Fruit fly (Drosophila melanogaster) whole organism, embryonic: Measurements from ENCODE around the gene CG15201.

Experiments
- ATbp ChIP-seq: fragments of 200-800 bp; sonication (Bioruptor generic); optimal IDR thresholded peaks from 2 replicates; lab custom pipeline; 2017; ENCODE audit warnings: missing biosample characterization, mild to moderate bottlenecking, missing genetic modification characterization, missing genetic modification reagents
- Atf-2 ChIP-seq: fragments of 200-800 bp; sonication (Bioruptor generic); optimal IDR thresholded peaks from 2 replicates; lab custom pipeline; 2016; ENCODE audit warnings: missing biosample characterization, missing genetic modification characterization
- Blimp-1 ChIP-seq: fragments of 200-800 bp; sonication (Bioruptor generic); optimal IDR thresholded peaks from 3 replicates; lab custom pipeline; 2018; ENCODE audit warnings: missing biosample characterization, missing genetic modification characterization, mild to moderate bottlenecking, moderate library complexity, missing genetic modification reagents
- CG11085 ChIP-seq: fragments of 200-800 bp; sonication (Bioruptor generic); IDR thresholded peaks from 2 replicates; pipeline ENCODE4 v1.3.6; 2022; ENCODE audit warnings: missing biosample characterization, missing genetic modification characterization
- CG12744 ChIP-seq: fragments of 200-800 bp; sonication (Bioruptor generic); optimal IDR thresholded peaks from 2 replicates; lab custom pipeline; 2016; ENCODE audit warnings: missing biosample characterization, missing genetic modification characterization
- CG14710 ChIP-seq: fragments of 200-800 bp; sonication (Bioruptor generic); optimal IDR thresholded peaks from 3 replicates; lab custom pipeline; 2019; ENCODE audit warnings: missing biosample characterization, mild to moderate bottlenecking, missing genetic modification characterization, moderate library complexity
- CG15011 ChIP-seq: fragments of 200-800 bp; sonication (Bioruptor generic); optimal IDR thresholded peaks from 3 replicates; lab custom pipeline; 2018; ENCODE audit warnings: missing biosample characterization, mild to moderate bottlenecking, missing genetic modification characterization
- CG15269 ChIP-seq: fragments of 200-800 bp; sonication (Bioruptor generic); optimal IDR thresholded peaks from 2 replicates; lab custom pipeline; 2018; ENCODE audit warnings: missing biosample characterization, mild to moderate bottlenecking, missing genetic modification characterization, moderate library complexity
- CG15514 ChIP-seq: fragments of 200-800 bp; sonication (Bioruptor generic); optimal IDR thresholded peaks from 3 replicates; lab custom pipeline; 2017; ENCODE audit warnings: missing biosample characterization, missing genetic modification characterization, mild to moderate bottlenecking, moderate library complexity, missing genetic modification reagents
- CG15696 ChIP-seq: fragments of 200-800 bp; sonication (Bioruptor generic); optimal IDR thresholded peaks from 2 replicates; lab custom pipeline; 2019; ENCODE audit warnings: missing biosample characterization, mild to moderate bottlenecking, missing genetic modification characterization, moderate library complexity
- CG1603 ChIP-seq: fragments of 200-800 bp; sonication (Bioruptor generic); optimal IDR thresholded peaks from 2 replicates; lab custom pipeline; 2019; ENCODE audit warnings: missing biosample characterization, mild to moderate bottlenecking, missing genetic modification characterization, moderate library complexity
- CG1647 ChIP-seq: fragments of 200-800 bp; sonication (Bioruptor generic); optimal IDR thresholded peaks from 3 replicates; lab custom pipeline; 2016; ENCODE audit warnings: missing biosample characterization, missing genetic modification characterization
- CG17328 ChIP-seq: fragments of 200-800 bp; sonication (Bioruptor generic); IDR thresholded peaks from 2 replicates; pipeline ENCODE4 v1.3.6; 2022; ENCODE audit warnings: missing biosample characterization, missing genetic modification characterization
- CG17385 ChIP-seq: fragments of 200-800 bp; sonication (Bioruptor generic); optimal IDR thresholded peaks from 3 replicates; lab custom pipeline; 2018; ENCODE audit warnings: missing biosample characterization, mild to moderate bottlenecking, missing genetic modification characterization
- CG2120 ChIP-seq: fragments of 200-800 bp; sonication (Bioruptor generic); optimal IDR thresholded peaks from 3 replicates; lab custom pipeline; 2016; ENCODE audit warnings: missing biosample characterization, missing genetic modification characterization
- CG2202 ChIP-seq: fragments of 200-800 bp; sonication (Bioruptor generic); optimal IDR thresholded peaks from 2 replicates; lab custom pipeline; 2018; ENCODE audit warnings: missing biosample characterization, mild to moderate bottlenecking, missing genetic modification characterization
- CG2678 ChIP-seq: fragments of 200-800 bp; sonication (Bioruptor generic); optimal IDR thresholded peaks from 3 replicates; lab custom pipeline; 2019; ENCODE audit warnings: missing biosample characterization, mild to moderate bottlenecking, missing genetic modification characterization, moderate library complexity
- CG34376 ChIP-seq: fragments of 200-800 bp; sonication (Bioruptor generic); optimal IDR thresholded peaks from 2 replicates; lab custom pipeline; 2018; ENCODE audit warnings: missing biosample characterization, mild to moderate bottlenecking, missing genetic modification characterization
- CG42726 ChIP-seq: fragments of 200-800 bp; sonication (Bioruptor generic); IDR thresholded peaks from 2 replicates; pipeline ENCODE4 v1.3.6; 2022; ENCODE audit warnings: missing biosample characterization, missing genetic modification characterization; ENCODE audit not compliant: partially characterized antibody
- CG43689 ChIP-seq: fragments of 200-800 bp; sonication (Bioruptor generic); IDR thresholded peaks from 2 replicates; pipeline ENCODE4 v1.3.6; 2022; ENCODE audit warnings: missing biosample characterization, missing genetic modification characterization
- CG8281 ChIP-seq: fragments of 200-800 bp; sonication (Bioruptor generic); optimal IDR thresholded peaks from 2 replicates; lab custom pipeline; 2018; ENCODE audit warnings: missing biosample characterization, mild to moderate bottlenecking, missing genetic modification characterization, moderate library complexity
- CG9437 ChIP-seq: fragments of 200-800 bp; sonication (Bioruptor generic); optimal IDR thresholded peaks from 2 replicates; lab custom pipeline; 2018; ENCODE audit warnings: missing biosample characterization, mild to moderate bottlenecking, missing genetic modification characterization
- CG9817 ChIP-seq: fragments of 200-800 bp; sonication (Bioruptor generic); optimal IDR thresholded peaks from 2 replicates; lab custom pipeline; 2018; ENCODE audit warnings: missing biosample characterization, mild to moderate bottlenecking, missing genetic modification characterization, moderate library complexity
- CHES-1-like ChIP-seq: fragments of 200-800 bp; sonication (Bioruptor generic); optimal IDR thresholded peaks from 2 replicates; lab custom pipeline; 2016; ENCODE audit warnings: missing biosample characterization, missing genetic modification characterization
- Deaf1 ChIP-seq: fragments of 200-800 bp; optimal IDR thresholded peaks from 3 replicates; lab custom pipeline; 2019; ENCODE audit warnings: missing biosample characterization, mild to moderate bottlenecking, missing genetic modification characterization, moderate library complexity
- Dip3 ChIP-seq: fragments of 200-800 bp; sonication (Bioruptor generic); optimal IDR thresholded peaks from 3 replicates; lab custom pipeline; 2016; ENCODE audit warnings: missing biosample characterization, missing genetic modification characterization
- Fer2 ChIP-seq: fragments of 200-800 bp; sonication (Bioruptor generic); optimal IDR thresholded peaks from 2 replicates; lab custom pipeline; 2018; ENCODE audit warnings: missing biosample characterization, mild to moderate bottlenecking, missing genetic modification characterization, moderate library complexity
- H15 ChIP-seq: fragments of 200-800 bp; sonication (Bioruptor generic); IDR thresholded peaks from 3 replicates; pipeline ENCODE4 v1.3.6; 2022; ENCODE audit warnings: missing biosample characterization, missing genetic modification characterization
- Hey ChIP-seq: fragments of 200-800 bp; sonication (Bioruptor generic); optimal IDR thresholded peaks from 3 replicates; lab custom pipeline; 2018; ENCODE audit warnings: missing biosample characterization, mild to moderate bottlenecking, missing genetic modification characterization
- Sry-δ ChIP-seq: fragments of 200-800 bp; sonication (Bioruptor generic); optimal IDR thresholded peaks from 2 replicates; lab custom pipeline; 2016; ENCODE audit warnings: missing biosample characterization, missing genetic modification characterization
- ab ChIP-seq: fragments of 200-800 bp; sonication (Bioruptor generic); optimal IDR thresholded peaks from 2 replicates; lab custom pipeline; 2016; ENCODE audit warnings: missing biosample characterization, missing genetic modification characterization
- bsh ChIP-seq, 2 experiments: fragments of 200-800 bp; sonication (Bioruptor generic); optimal IDR thresholded peaks; 2 replicates each; lab custom pipeline; 2017 to 2018; ENCODE audit warnings: mild to moderate bottlenecking in 2 of 2, missing biosample characterization in 2 of 2, missing genetic modification characterization in 2 of 2, moderate library complexity in 1 of 2
- ewg ChIP-seq: fragments of 200-800 bp; sonication (Bioruptor generic); optimal IDR thresholded peaks from 3 replicates; lab custom pipeline; 2017; ENCODE audit warnings: mild to moderate bottlenecking, missing biosample characterization, missing genetic modification reagents, missing genetic modification characterization
- gem ChIP-seq: fragments of 200-800 bp; sonication (Bioruptor generic); optimal IDR thresholded peaks from 2 replicates; lab custom pipeline; 2019; ENCODE audit warnings: missing biosample characterization, mild to moderate bottlenecking, missing genetic modification characterization, moderate library complexity
- gsb-n ChIP-seq: fragments of 200-800 bp; sonication (Bioruptor generic); optimal IDR thresholded peaks from 3 replicates; lab custom pipeline; 2018; ENCODE audit warnings: missing biosample characterization, mild to moderate bottlenecking, missing genetic modification characterization
- jigr1 ChIP-seq: fragments of 200-800 bp; sonication (Bioruptor generic); IDR thresholded peaks from 3 replicates; pipeline ENCODE4 v1.3.6; 2022; ENCODE audit warnings: missing biosample characterization, missing genetic modification characterization
- ken ChIP-seq: fragments of 200-800 bp; sonication (Bioruptor generic); IDR thresholded peaks from 3 replicates; pipeline ENCODE4 v1.3.6; 2022; ENCODE audit warnings: missing biosample characterization, missing genetic modification characterization
- lmd ChIP-seq: fragments of 200-800 bp; sonication (Bioruptor generic); IDR thresholded peaks from 2 replicates; pipeline ENCODE4 v1.3.6; 2022; ENCODE audit warnings: missing biosample characterization, missing genetic modification characterization
- nau ChIP-seq: fragments of 200-800 bp; sonication (Bioruptor generic); optimal IDR thresholded peaks from 3 replicates; lab custom pipeline; 2017; ENCODE audit warnings: missing biosample characterization, mild to moderate bottlenecking, missing genetic modification characterization, missing genetic modification reagents
- nom ChIP-seq: fragments of 200-800 bp; sonication (Bioruptor generic); optimal IDR thresholded peaks from 2 replicates; lab custom pipeline; 2017; ENCODE audit warnings: missing biosample characterization, missing genetic modification characterization, mild to moderate bottlenecking, moderate library complexity, missing genetic modification reagents
- org-1 ChIP-seq: fragments of 200-800 bp; sonication (Bioruptor generic); optimal IDR thresholded peaks from 2 replicates; lab custom pipeline; 2017; ENCODE audit warnings: missing biosample characterization, missing genetic modification characterization
- pfk ChIP-seq: fragments of 200-800 bp; sonication (Bioruptor generic); optimal IDR thresholded peaks from 2 replicates; lab custom pipeline; 2018; ENCODE audit warnings: missing biosample characterization, mild to moderate bottlenecking, missing genetic modification characterization, moderate library complexity
- pzg ChIP-seq: fragments of 200-800 bp; sonication (Bioruptor generic); optimal IDR thresholded peaks from 3 replicates; lab custom pipeline; 2018; ENCODE audit warnings: missing biosample characterization, mild to moderate bottlenecking, missing genetic modification characterization, moderate library complexity
- sd ChIP-seq: fragments of 200-800 bp; sonication (Bioruptor generic); optimal IDR thresholded peaks from 3 replicates; lab custom pipeline; 2018; ENCODE audit warnings: missing biosample characterization, mild to moderate bottlenecking, missing genetic modification characterization, moderate library complexity
- sens ChIP-seq: fragments of 200-800 bp; sonication (Bioruptor generic); peaks from one replicate; lab custom pipeline; 2016; ENCODE audit warnings: missing biosample characterization, missing genetic modification characterization
- seq ChIP-seq: fragments of 200-800 bp; sonication (Bioruptor generic); IDR thresholded peaks from 2 replicates; pipeline ENCODE4 v1.3.6; 2022; ENCODE audit warnings: missing biosample characterization, missing genetic modification characterization
- shn ChIP-seq: fragments of 200-800 bp; sonication (Bioruptor generic); optimal IDR thresholded peaks from 3 replicates; lab custom pipeline; 2016; ENCODE audit warnings: missing biosample characterization, missing genetic modification characterization
- stc ChIP-seq: fragments of 200-800 bp; sonication (Bioruptor generic); IDR thresholded peaks from 2 replicates; pipeline ENCODE4 v1.3.6; 2022; ENCODE audit warnings: missing biosample characterization, missing genetic modification characterization
- tx ChIP-seq: fragments of 200-800 bp; sonication (Bioruptor generic); optimal IDR thresholded peaks from 2 replicates; lab custom pipeline; 2016; ENCODE audit warnings: missing biosample characterization, missing genetic modification characterization
- z ChIP-seq: fragments of 200-800 bp; sonication (Bioruptor generic); IDR thresholded peaks from 3 replicates; pipeline ENCODE4 v1.3.6; 2022; ENCODE audit warnings: missing biosample characterization, missing genetic modification characterization

CG15201 gene

dm6 chrX:11153826-11154510 lies 10.0 kb downstream of the CG15201 start, which contains the start of the genes rtv and Dlic (continued):
- TF ChIP-seq CG11085 (GFP tag; lab: Robert Waterston, UW): no peak
- no peak for TF ChIP-seq Deaf1 (tag; lab: Kevin White, UChicago)
- peak; percentile 2 for TF ChIP-seq shn (GFP tag; lab: Kevin White, UChicago)
- TF ChIP-seq seq (GFP tag; lab: Robert Waterston, UW): no peak
- TF ChIP-seq H15 (GFP tag; lab: Robert Waterston, UW): no peak
- TF ChIP-seq tx (GFP tag; lab: Kevin White, UChicago): peak; percentile 0
- TF ChIP-seq ab (GFP tag; lab: Kevin White, UChicago): no peak
- no peak for TF ChIP-seq lmd
- TF ChIP-seq CG2120 (GFP tag; lab: Kevin White, UChicago): no peak
- peak; percentile 23 for TF ChIP-seq CG1603 (tag; lab: Kevin White, UChicago)
- no peak for TF ChIP-seq nau (GFP tag; lab: Kevin White, UChicago)
- TF ChIP-seq CG2678: peak; percentile 3
- peak; percentile 57 for TF ChIP-seq sd
- TF ChIP-seq CG42726 (GFP tag; lab: Robert Waterston, UW): 0 out of 2 replicates have a peak, but pooled peaks have one; percentile 37
- TF ChIP-seq Atf-2 (GFP tag; lab: Kevin White, UChicago): peak; percentile 12
- peak; percentile 63 for TF ChIP-seq pzg (GFP tag; lab: Kevin White, UChicago)
- TF ChIP-seq sens (GFP tag; lab: Kevin White, UChicago): peak; percentile 30
- TF ChIP-seq CG15696 (tag; lab: Kevin White, UChicago): peak; percentile 21
- no peak for TF ChIP-seq ATbp (GFP tag; lab: Kevin White, UChicago)
- TF ChIP-seq org-1 (GFP tag; lab: Kevin White, UChicago): no peak
- TF ChIP-seq Fer2 (tag; lab: Kevin White, UChicago): no peak
- no peak for TF ChIP-seq CG15011 (GFP tag; lab: Kevin White, UChicago)
- no peak for TF ChIP-seq ken
- TF ChIP-seq CG9817 (tag; lab: Kevin White, UChicago): peak; percentile 21
- peak; percentile 92 for TF ChIP-seq CG17385 (GFP tag; lab: Kevin White, UChicago)
- TF ChIP-seq CG17328 (GFP tag; lab: Robert Waterston, UW): no peak
- TF ChIP-seq z: no peak
- TF ChIP-seq pfk (GFP tag; lab: Kevin White, UChicago): no peak
- no peak for TF ChIP-seq stc
- TF ChIP-seq CG8281 (tag; lab: Kevin White, UChicago): no peak
- no peak for TF ChIP-seq CG2202 (tag; lab: Kevin White, UChicago)
- TF ChIP-seq CG12744 (GFP tag; lab: Kevin White, UChicago): no peak
- peak; percentile 48 for TF ChIP-seq CG15514 (GFP tag; lab: Kevin White, UChicago)
- peak; percentile 43 for TF ChIP-seq Sry-δ (GFP tag; lab: Kevin White, UChicago)
- TF ChIP-seq Hey (tag; lab: Kevin White, UChicago): no peak
- TF ChIP-seq CG9437 (GFP tag; lab: Kevin White, UChicago): no peak
- TF ChIP-seq CG15269: peak; percentile 17
- peak; percentile 20 for TF ChIP-seq gsb-n (tag; lab: Kevin White, UChicago)
- no peak for TF ChIP-seq CG34376
- TF ChIP-seq jigr1 (GFP tag; lab: Robert Waterston, UW): no peak
- TF ChIP-seq Dip3 (GFP tag; lab: Kevin White, UChicago): no peak
- no peak for TF ChIP-seq nom (GFP tag; lab: Kevin White, UChicago)
- TF ChIP-seq CHES-1-like (GFP tag; lab: Kevin White, UChicago): no peak
- TF ChIP-seq CG1647 (GFP tag; lab: Kevin White, UChicago): peak; percentile 1
- no peak for TF ChIP-seq bsh (GFP tag; optimal IDR thresholded peaks at IDR 0.05; lab: Kevin White, UChicago)
- peak; percentile 63 for TF ChIP-seq CG14710
- TF ChIP-seq CG43689: no peak
- no peak for TF ChIP-seq ewg (GFP tag; lab: Kevin White, UChicago)
- no peak for TF ChIP-seq Blimp-1 (GFP tag; lab: Kevin White, UChicago)
- TF ChIP-seq gem (tag; lab: Kevin White, UChicago): peak; percentile 20
